Worm (Caenorhabditis elegans): ENCODE data around the gene F40G12.6.
A peak's percentile ranks its signal among the peaks of the same experiment; 100 is the strongest.

Gene F40G12.6

DNA sequence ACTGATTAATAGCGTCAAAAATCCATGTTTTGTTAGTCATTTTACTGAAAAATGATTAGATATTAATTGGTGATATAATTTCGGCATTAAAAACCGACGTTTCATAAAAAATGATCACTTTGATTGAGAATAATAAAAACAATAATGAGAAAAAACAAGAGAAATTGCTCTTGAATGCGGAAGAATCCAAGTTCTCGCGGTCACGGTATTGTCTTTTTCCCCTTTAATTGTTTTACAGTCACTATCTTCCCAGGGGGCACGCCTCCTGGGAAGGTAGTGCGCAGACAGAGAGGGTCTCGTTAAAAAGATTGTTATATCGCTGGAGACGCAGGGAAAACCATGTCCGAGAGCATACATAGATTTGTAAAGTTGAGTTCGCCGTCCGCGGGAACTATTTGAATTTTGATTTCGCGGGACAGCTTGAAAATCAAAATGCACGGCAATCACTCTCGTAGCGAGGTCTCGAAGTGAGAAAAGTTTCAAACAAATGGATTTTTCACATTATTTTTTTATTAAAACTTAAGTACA, 20.8 kb upstream of the F40G12.6 start, which contains the start of gene F14D7.2 (continued):
- no peak for TF ChIP-seq mes-4 (tag; optimal IDR thresholded peaks at IDR 0.05)
- TF ChIP-seq madf-10 (tag; optimal IDR thresholded peaks at IDR 0.05) = no peak
- TF ChIP-seq xnd-1 (tag; optimal IDR thresholded peaks at IDR 0.05) = peak; percentile 50
- no peak for TF ChIP-seq lin-54 (GFP tag; optimal IDR thresholded peaks at IDR 0.05)

- TF ChIP-seq mes-4 (tag; optimal IDR thresholded peaks at IDR 0.05) = no peak
- no peak for TF ChIP-seq let-607 (tag; optimal IDR thresholded peaks at IDR 0.05)
- no peak for TF ChIP-seq somi-1 (GFP tag; optimal IDR thresholded peaks at IDR 0.05)
- no peak for TF ChIP-seq lin-35 (GFP tag; optimal IDR thresholded peaks at IDR 0.05)
- TF ChIP-seq snpc-1.3 (tag; optimal IDR thresholded peaks at IDR 0.05; ENCODE audit: insufficient read depth) = no peak
- no peak for TF ChIP-seq athp-1 (tag; optimal IDR thresholded peaks at IDR 0.05)
Measured at ce11 chrV:14290636-14291035, 17.7 kb upstream of the F40G12.6 start, which contains the start of gene F14D7.18. Gene F14D7.18, minus strand, starts transcription at chrV:14290736.

DNA sequence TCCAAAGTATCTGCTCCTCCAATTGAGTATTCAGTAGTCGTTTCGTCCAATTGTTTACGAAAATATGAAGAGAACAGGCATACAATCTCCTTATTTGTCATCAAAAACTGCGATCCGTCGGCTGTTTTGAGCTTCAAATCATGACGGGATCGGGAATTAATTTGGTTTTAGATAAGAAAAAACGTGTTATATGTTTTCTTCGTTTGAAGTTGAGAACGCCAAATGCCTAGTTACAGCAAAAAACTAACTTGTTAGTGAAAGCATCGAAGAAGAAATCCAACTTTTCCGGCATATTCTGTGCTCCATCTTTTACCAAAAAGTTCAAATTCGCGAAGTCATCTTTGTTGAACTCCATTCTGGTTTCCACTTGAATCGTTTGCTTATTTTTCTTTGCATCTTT, 16.4 kb upstream of the F40G12.6 start, which contains the start of gene F14D7.1:
Gene F14D7.1 (minus strand): TSS at position 101 of the 400 bp plus-strand sequence.
- TF ChIP-seq unc-130 (GFP tag; optimal IDR thresholded peaks at IDR 0.05) (no peak), hlh-12 (tag; optimal IDR thresholded peaks at IDR 0.05) (no peak), repo-1 (tag; optimal IDR thresholded peaks at IDR 0.05) (no peak), xnd-1 (tag; optimal IDR thresholded peaks at IDR 0.05) (no peak), ztf-28 (GFP tag; IDR thresholded peaks at IDR 0.05) (no peak), egl-44 (GFP tag; IDR thresholded peaks at IDR 0.05) (no peak), atf-7 (tag; optimal IDR thresholded peaks at IDR 0.05) (no peak), ztf-22 (GFP tag; optimal IDR thresholded peaks at IDR 0.05) (no peak), Y95B8A.8 (GFP tag; IDR thresholded peaks at IDR 0.05) (no peak)

DNA sequence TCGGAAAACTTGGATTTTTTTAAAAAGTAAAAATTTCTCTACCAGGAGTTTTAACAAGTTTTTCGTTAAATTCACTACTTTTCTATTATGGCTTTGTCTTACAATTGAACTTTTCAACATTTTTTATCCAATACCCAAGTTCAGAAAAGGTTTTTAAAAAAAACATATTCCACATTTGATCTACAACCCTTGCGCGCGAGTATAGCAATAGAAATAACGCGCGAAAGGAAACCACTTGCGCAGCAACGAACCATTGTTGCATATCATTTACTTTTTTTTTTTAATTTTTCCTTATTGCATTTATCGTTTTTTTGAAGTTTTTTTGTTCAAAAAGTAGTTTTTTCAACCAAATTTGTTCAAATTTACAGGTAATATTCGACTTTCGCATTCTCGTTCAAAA, 12.9 kb upstream of the F40G12.6 start, which contains the start of gene F40G12.11:
Gene F40G12.11 (plus strand): TSS at position 369 of the 400 bp plus-strand sequence.
- TF ChIP-seq madf-8 (GFP tag; conservative IDR thresholded peaks at IDR 0.05) (0 out of 2 replicates have a peak, but pooled peaks have one; percentile 18), unc-130 (GFP tag; optimal IDR thresholded peaks at IDR 0.05) (no peak), B0035.1 (tag; optimal IDR thresholded peaks at IDR 0.05) (no peak), madf-6 (GFP tag; IDR thresholded peaks at IDR 0.05) (peak; percentile 52; the same call in 1 of the 2 replicates), dpl-1 (GFP tag; optimal IDR thresholded peaks at IDR 0.05) (peak; percentile 34), efl-1 (GFP tag; optimal IDR thresholded peaks at IDR 0.05) (peak; percentile 78)

DNA sequence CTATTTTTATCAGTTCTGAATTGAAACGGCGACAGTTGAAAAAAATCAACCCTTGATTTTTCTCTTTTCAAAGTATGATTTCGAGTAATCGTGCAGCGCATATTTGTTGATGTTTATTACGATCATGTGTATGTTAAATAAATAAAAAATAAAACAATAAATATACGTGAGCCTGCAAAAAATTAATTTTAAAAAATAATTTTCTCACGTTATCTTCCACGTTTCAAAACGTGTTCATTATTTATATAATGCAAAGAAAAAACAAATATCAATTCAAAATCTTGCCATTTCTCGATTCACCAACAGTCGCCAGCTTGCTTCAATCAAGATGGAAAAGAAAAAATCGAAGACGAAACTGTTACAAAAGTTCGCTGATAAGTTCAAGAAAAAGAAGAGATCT, 10.3 kb upstream of the F40G12.6 start, which contains the start of gene F40G12.10:
Gene F40G12.10 (plus strand): TSS at position 301 of the 400 bp plus-strand sequence.
- no peak for TF ChIP-seq nhr-90 (tag; optimal IDR thresholded peaks at IDR 0.05)
- no peak for TF ChIP-seq unc-62 (GFP tag; optimal IDR thresholded peaks at IDR 0.05)
- TF ChIP-seq mes-4 (tag; optimal IDR thresholded peaks at IDR 0.05) = no peak
- TF ChIP-seq ceh-100 (GFP tag; IDR thresholded peaks at IDR 0.05) = no peak
- TF ChIP-seq attf-5 (GFP tag; optimal IDR thresholded peaks at IDR 0.05) = no peak
- TF ChIP-seq let-607 (tag; optimal IDR thresholded peaks at IDR 0.05) = no peak
- TF ChIP-seq D2030.7 (GFP tag; IDR thresholded peaks at IDR 0.05) = no peak
- TF ChIP-seq ccch-3 (GFP tag; optimal IDR thresholded peaks at IDR 0.05) = no peak
- no peak for TF ChIP-seq pbrm-1 (GFP tag; IDR thresholded peaks at IDR 0.05)
- no peak for TF ChIP-seq nfya-2 (GFP tag; IDR thresholded peaks at IDR 0.05)
- no peak for TF ChIP-seq ceh-79 (tag; optimal IDR thresholded peaks at IDR 0.05)
